Fruit fly (Drosophila melanogaster) whole organism, adult: ENCODE results near the gene CG11360.

ENCODE experiments used
- CG11617 ChIP-seq: fragments of 200-800 bp; sonication (Bioruptor generic); optimal IDR thresholded peaks from 2 replicates; lab custom pipeline; 2017; ENCODE audit warnings: mild to moderate bottlenecking, missing biosample characterization, missing genetic modification reagents, missing genetic modification characterization
- CG12768 ChIP-seq: fragments of 200-800 bp; sonication (Bioruptor generic); optimal IDR thresholded peaks from 2 replicates; lab custom pipeline; 2017; ENCODE audit warnings: missing biosample characterization, missing genetic modification characterization, mild to moderate bottlenecking, moderate library complexity, missing genetic modification reagents
- CG14711 ChIP-seq: fragments of 200-800 bp; sonication (Bioruptor generic); optimal IDR thresholded peaks from 2 replicates; lab custom pipeline; 2018; ENCODE audit warnings: missing biosample characterization, mild to moderate bottlenecking, missing genetic modification characterization, moderate library complexity
- CG1620 ChIP-seq: fragments of 200-800 bp; sonication (Bioruptor generic); optimal IDR thresholded peaks from 2 replicates; lab custom pipeline; 2016; ENCODE audit warnings: missing biosample characterization, missing genetic modification characterization
- CG33017 ChIP-seq: fragments of 200-800 bp; sonication (Bioruptor generic); optimal IDR thresholded peaks from 2 replicates; lab custom pipeline; 2018; ENCODE audit warnings: missing biosample characterization, mild to moderate bottlenecking, missing genetic modification characterization, moderate library complexity
- CG5204 ChIP-seq: fragments of 200-800 bp; sonication (Bioruptor generic); optimal IDR thresholded peaks from 2 replicates; lab custom pipeline; 2016; ENCODE audit warnings: missing biosample characterization, missing genetic modification characterization
- CG7045 ChIP-seq: fragments of 200-800 bp; sonication (Bioruptor generic); optimal IDR thresholded peaks from 2 replicates; lab custom pipeline; 2017; ENCODE audit warnings: missing biosample characterization, mild to moderate bottlenecking, missing genetic modification characterization
- CG7101 ChIP-seq: fragments of 200-800 bp; sonication (Bioruptor generic); optimal IDR thresholded peaks from 2 replicates; lab custom pipeline; 2018; ENCODE audit warnings: missing biosample characterization, mild to moderate bottlenecking, missing genetic modification characterization, moderate library complexity
- Clk ChIP-seq: fragments of 200-800 bp; sonication (Bioruptor generic); optimal IDR thresholded peaks from 2 replicates; lab custom pipeline; 2017; ENCODE audit warnings: missing biosample characterization, missing genetic modification characterization
- Crg-1 ChIP-seq: fragments of 200-800 bp; sonication (Bioruptor generic); optimal IDR thresholded peaks from 2 replicates; lab custom pipeline; 2016; ENCODE audit warnings: missing biosample characterization, missing genetic modification characterization
- Hr96 ChIP-seq: fragments of 200-800 bp; sonication (Bioruptor generic); optimal IDR thresholded peaks from 2 replicates; lab custom pipeline; 2016; ENCODE audit warnings: missing biosample characterization, missing genetic modification characterization
- Mnt ChIP-seq: fragments of 200-800 bp; sonication (Bioruptor generic); optimal IDR thresholded peaks from 2 replicates; lab custom pipeline; 2016; ENCODE audit warnings: missing biosample characterization, mild to moderate bottlenecking, missing genetic modification characterization
- bab1 ChIP-seq: fragments of 200-800 bp; sonication (Bioruptor generic); optimal IDR thresholded peaks from 3 replicates; lab custom pipeline; 2019; ENCODE audit warnings: missing biosample characterization, mild to moderate bottlenecking, missing genetic modification characterization, moderate library complexity
- cic ChIP-seq: fragments of 200-800 bp; sonication (Bioruptor generic); optimal IDR thresholded peaks from 2 replicates; lab custom pipeline; 2017; ENCODE audit warnings: missing biosample characterization, mild to moderate bottlenecking, missing genetic modification characterization, moderate library complexity
- cnc ChIP-seq, 2 experiments: fragments of >200 bp; optimal IDR thresholded peaks; 2 replicates each; lab custom pipeline; 2017
- kay ChIP-seq: fragments of 200-800 bp; sonication (Bioruptor generic); peaks from one replicate; lab custom pipeline; 2016; ENCODE audit warnings: missing biosample characterization, missing genetic modification characterization, borderline replicate concordance
- ovo ChIP-seq: fragments of 200-800 bp; sonication (Bioruptor generic); optimal IDR thresholded peaks from 2 replicates; lab custom pipeline; 2016; ENCODE audit warnings: missing biosample characterization, missing genetic modification characterization
- pad ChIP-seq: fragments of 200-800 bp; sonication (Bioruptor generic); optimal IDR thresholded peaks from 3 replicates; lab custom pipeline; 2017; ENCODE audit warnings: missing biosample characterization, missing genetic modification characterization, mild to moderate bottlenecking, moderate library complexity, missing genetic modification reagents
- tj ChIP-seq: fragments of 200-800 bp; sonication (Bioruptor generic); optimal IDR thresholded peaks from 3 replicates; lab custom pipeline; 2017; ENCODE audit warnings: missing biosample characterization, mild to moderate bottlenecking, missing genetic modification characterization, moderate library complexity
- toe ChIP-seq: fragments of 200-800 bp; sonication (Bioruptor generic); optimal IDR thresholded peaks from 2 replicates; lab custom pipeline; 2016; ENCODE audit warnings: missing biosample characterization, missing genetic modification characterization

The CG11360 gene

DNA sequence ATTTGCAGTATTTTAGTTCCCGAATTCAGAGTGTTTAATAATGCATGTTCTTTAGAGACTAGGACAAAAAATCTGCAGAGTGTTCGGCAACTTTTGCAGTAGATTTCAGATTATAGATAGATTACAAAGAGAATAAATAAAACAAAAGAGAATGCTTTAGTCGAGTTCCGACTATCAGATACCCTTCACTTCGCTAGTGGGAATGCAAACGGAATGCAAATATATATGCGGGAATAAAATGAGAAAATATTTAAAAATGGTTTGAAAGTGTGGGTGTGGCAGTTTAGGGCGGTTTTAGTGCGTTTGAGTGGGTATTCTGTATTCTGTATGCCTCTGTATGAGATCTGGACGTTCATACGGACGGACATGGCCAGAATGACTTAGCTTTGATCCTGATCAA lies 35.9 kb downstream of the CG11360 start:
- TF ChIP-seq bab1 (GFP tag; lab: Kevin White, UChicago) (no peak), Mnt (no peak), cnc (optimal IDR thresholded peaks at IDR 0.05; lab: Kevin White, UChicago) (no peak), CG33017 (tag; lab: Kevin White, UChicago) (no peak), CG7101 (tag; lab: Kevin White, UChicago) (no peak), CG7045 (GFP tag; lab: Kevin White, UChicago) (no peak), CG11617 (GFP tag; lab: Kevin White, UChicago) (no peak), ovo (GFP tag; lab: Kevin White, UChicago) (no peak), Clk (no peak), CG5204 (GFP tag; lab: Kevin White, UChicago) (no peak), kay (no peak), Hr96 (GFP tag; lab: Kevin White, UChicago) (no peak), tj (GFP tag; lab: Kevin White, UChicago) (no peak), pad (GFP tag; lab: Kevin White, UChicago) (no peak), CG12768 (GFP tag; lab: Kevin White, UChicago) (no peak), Crg-1 (no peak), toe (no peak), CG1620 (GFP tag; lab: Kevin White, UChicago) (no peak), CG14711 (tag; lab: Kevin White, UChicago) (no peak)

- TF ChIP-seq Crg-1 (no peak), ovo (GFP tag; lab: Kevin White, UChicago) (no peak), CG14711 (tag; lab: Kevin White, UChicago) (no peak), CG7101 (tag; lab: Kevin White, UChicago) (no peak), Mnt (no peak), Hr96 (GFP tag; lab: Kevin White, UChicago) (no peak), CG7045 (GFP tag; lab: Kevin White, UChicago) (no peak), pad (GFP tag; lab: Kevin White, UChicago) (no peak), Clk (no peak), tj (GFP tag; lab: Kevin White, UChicago) (no peak), CG33017 (tag; lab: Kevin White, UChicago) (no peak), CG12768 (GFP tag; lab: Kevin White, UChicago) (no peak)
Measured at dm6 chr4:708665-709064, 37.7 kb downstream of the CG11360 start.

dm6 chr4:709730-710129 lies 38.8 kb downstream of the CG11360 start:
- TF ChIP-seq Hr96 (GFP tag; lab: Kevin White, UChicago) (no peak), pad (GFP tag; lab: Kevin White, UChicago) (no peak), Crg-1 (no peak)

DNA sequence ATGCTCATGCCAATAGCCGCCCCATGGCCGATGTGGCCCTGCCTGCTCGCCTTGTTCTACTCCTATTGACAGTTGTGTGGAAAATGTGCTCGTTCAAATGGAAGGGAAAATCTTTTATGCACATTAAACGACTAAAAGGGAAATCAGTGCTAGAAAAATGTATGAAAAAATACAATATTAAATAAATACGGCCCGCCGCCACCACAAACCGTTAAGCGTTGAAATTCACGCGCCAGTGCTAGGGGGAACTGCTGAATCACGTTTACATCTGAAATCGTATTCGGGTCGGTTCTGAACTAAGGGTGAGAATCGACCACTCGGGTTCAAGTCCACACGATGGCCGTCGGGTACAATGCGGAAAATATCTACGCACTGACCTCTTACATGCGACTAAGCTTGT lies 42.0 kb downstream of the CG11360 start:
- TF ChIP-seq tj (GFP tag; lab: Kevin White, UChicago): no peak
- TF ChIP-seq toe: no peak
- no peak for TF ChIP-seq bab1 (GFP tag; lab: Kevin White, UChicago)
- TF ChIP-seq Hr96 (GFP tag; lab: Kevin White, UChicago): no peak
- no peak for TF ChIP-seq CG7045 (GFP tag; lab: Kevin White, UChicago)
- TF ChIP-seq Mnt: no peak
- TF ChIP-seq CG1620 (GFP tag; lab: Kevin White, UChicago): no peak
- TF ChIP-seq CG11617 (GFP tag; lab: Kevin White, UChicago): no peak
- no peak for TF ChIP-seq cic (GFP tag; lab: Kevin White, UChicago)
- TF ChIP-seq Crg-1: no peak
- TF ChIP-seq CG5204 (GFP tag; lab: Kevin White, UChicago): no peak
- no peak for TF ChIP-seq Clk
- no peak for TF ChIP-seq CG7101 (tag; lab: Kevin White, UChicago)
- no peak for TF ChIP-seq CG33017 (tag; lab: Kevin White, UChicago)
- no peak for TF ChIP-seq cnc (optimal IDR thresholded peaks at IDR 0.05; lab: Kevin White, UChicago)
- TF ChIP-seq ovo (GFP tag; lab: Kevin White, UChicago): no peak
- no peak for TF ChIP-seq kay
- no peak for TF ChIP-seq CG12768 (GFP tag; lab: Kevin White, UChicago)
- no peak for TF ChIP-seq CG14711 (tag; lab: Kevin White, UChicago)
- TF ChIP-seq pad (GFP tag; lab: Kevin White, UChicago): no peak

- TF ChIP-seq tj (GFP tag; lab: Kevin White, UChicago): no peak
- no peak for TF ChIP-seq Crg-1
- TF ChIP-seq pad (GFP tag; lab: Kevin White, UChicago): no peak
- no peak for TF ChIP-seq toe
- no peak for TF ChIP-seq CG11617 (GFP tag; lab: Kevin White, UChicago)
- no peak for TF ChIP-seq ovo (GFP tag; lab: Kevin White, UChicago)
- TF ChIP-seq CG7101 (tag; lab: Kevin White, UChicago): no peak
- no peak for TF ChIP-seq Clk
- TF ChIP-seq cic (GFP tag; lab: Kevin White, UChicago): no peak
- no peak for TF ChIP-seq Hr96 (GFP tag; lab: Kevin White, UChicago)
- TF ChIP-seq CG7045 (GFP tag; lab: Kevin White, UChicago): no peak
- no peak for TF ChIP-seq CG5204 (GFP tag; lab: Kevin White, UChicago)
Measured at dm6 chr4:718614-719013, 47.7 kb downstream of the CG11360 start.

DNA sequence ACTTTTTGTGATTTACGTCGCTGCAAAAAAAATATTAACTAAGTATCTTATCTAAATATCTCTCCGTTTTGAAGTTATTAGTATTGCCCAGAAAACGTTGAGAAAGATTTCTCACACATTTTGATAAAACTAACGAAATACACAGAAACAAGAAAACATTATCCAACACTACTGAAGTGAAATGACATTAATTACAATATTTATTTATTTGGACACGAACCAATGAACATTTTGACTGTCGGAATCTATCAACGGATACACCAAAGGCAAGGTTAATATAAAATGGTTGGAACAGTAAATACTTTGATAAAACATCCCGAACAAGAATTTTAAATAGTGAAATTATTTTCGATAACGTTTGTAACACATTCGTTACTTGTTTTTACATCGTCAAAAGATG lies 50.8 kb downstream of the CG11360 start:
- TF ChIP-seq CG33017 (tag; lab: Kevin White, UChicago): no peak

DNA sequence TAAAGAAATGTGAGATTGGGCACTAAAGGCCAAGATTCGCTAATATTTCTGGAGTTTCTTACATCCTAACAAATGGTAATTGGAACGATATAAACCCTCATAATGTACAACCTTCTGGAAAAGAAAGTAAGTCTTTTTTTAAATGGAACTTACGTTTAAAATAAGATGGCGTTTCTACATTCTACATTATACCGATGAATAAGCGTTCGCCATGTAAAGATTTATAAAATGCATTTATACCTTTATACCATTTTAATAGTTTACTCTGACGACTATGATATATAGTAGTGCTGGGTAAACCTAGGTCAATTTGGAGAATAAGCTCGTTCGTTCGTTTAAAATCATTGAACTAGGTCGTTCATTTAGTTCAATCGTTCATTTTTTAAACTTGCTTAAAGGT lies 51.4 kb downstream of the CG11360 start:
- TF ChIP-seq cnc (optimal IDR thresholded peaks at IDR 0.05; lab: Kevin White, UChicago) (no peak), Crg-1 (no peak), toe (no peak), CG1620 (GFP tag; lab: Kevin White, UChicago) (no peak), CG7045 (GFP tag; lab: Kevin White, UChicago) (no peak), CG33017 (tag; lab: Kevin White, UChicago) (no peak), ovo (GFP tag; lab: Kevin White, UChicago) (no peak), bab1 (GFP tag; lab: Kevin White, UChicago) (no peak), kay (no peak), CG11617 (GFP tag; lab: Kevin White, UChicago) (no peak), CG14711 (tag; lab: Kevin White, UChicago) (no peak), pad (GFP tag; lab: Kevin White, UChicago) (no peak), tj (GFP tag; lab: Kevin White, UChicago) (no peak), Hr96 (GFP tag; lab: Kevin White, UChicago) (no peak), CG7101 (tag; lab: Kevin White, UChicago) (no peak)
